Worm (Caenorhabditis elegans) whole organism, L4 larva: ENCODE results near the gene snr-6.

ENCODE experiments used
- D1046.2 ChIP-seq: fragments of 200-800 bp; sonication (Bioruptor generic); IDR thresholded peaks from 2 replicates; pipeline ENCODE4 v1.3.6; 2022; ENCODE audit warnings: missing genetic modification characterization, missing compliant biosample characterization
- F10B5.3 ChIP-seq: sonication (generic microtip); optimal IDR thresholded peaks from 2 replicates; lab custom pipeline; 2016; ENCODE audit warnings: mild to moderate bottlenecking, missing genetic modification characterization, missing compliant biosample characterization
- F37D6.2 ChIP-seq: sonication (generic microtip); optimal IDR thresholded peaks from 2 replicates; lab custom pipeline; 2016; ENCODE audit warnings: mild to moderate bottlenecking, missing genetic modification characterization, missing compliant biosample characterization
- F49E8.2 ChIP-seq: sonication (generic microtip); optimal IDR thresholded peaks from 2 replicates; lab custom pipeline; 2016; ENCODE audit warnings: missing compliant biosample characterization, mild to moderate bottlenecking, missing genetic modification characterization, borderline replicate concordance
- R02D3.7 ChIP-seq: fragments of 150-350 bp; sonication (generic microtip); optimal IDR thresholded peaks from 3 replicates; lab custom pipeline; 2014; ENCODE audit warnings: missing biosample characterization, missing genetic modification characterization
- T20F7.1 ChIP-seq: fragments of 200-800 bp; sonication (Bioruptor generic); optimal IDR thresholded peaks from 2 replicates; lab custom pipeline; 2018; ENCODE audit warnings: mild to moderate bottlenecking, missing genetic modification characterization, missing compliant biosample characterization
- aha-1 ChIP-seq: fragments of 150-350 bp; peaks from one replicate; lab custom pipeline; 2014; ENCODE audit warnings: missing biosample characterization, missing genetic modification characterization
- ama-1 ChIP-seq: fragments of 150-350 bp; optimal IDR thresholded peaks from 2 replicates; lab custom pipeline; 2014; ENCODE audit warnings: inconsistent platforms, mixed read lengths
- arid-1 ChIP-seq: fragments of 200-800 bp; sonication (Bioruptor generic); conservative IDR thresholded peaks from 2 replicates; pipeline ENCODE4 v1.3.6; 2022; ENCODE audit warnings: missing genetic modification reagents, missing genetic modification characterization, missing compliant biosample characterization
- ceh-20 ChIP-seq: fragments of 200-800 bp; sonication (Bioruptor generic); IDR thresholded peaks from 2 replicates; pipeline ENCODE4 v1.3.6; 2022; ENCODE audit warnings: missing genetic modification reagents, missing genetic modification characterization, missing compliant biosample characterization
- ceh-28 ChIP-seq: fragments of 150-350 bp; optimal IDR thresholded peaks from 2 replicates; lab custom pipeline; 2014; ENCODE audit warnings: missing biosample characterization, missing genetic modification reagents, missing genetic modification characterization
- ceh-32 ChIP-seq: sonication (generic microtip); optimal IDR thresholded peaks from 2 replicates; lab custom pipeline; 2016; ENCODE audit warnings: mild to moderate bottlenecking, missing genetic modification characterization, missing compliant biosample characterization; ENCODE audit not compliant: poor library complexity
- ces-1 ChIP-seq: fragments of 150-350 bp; sonication (generic microtip); optimal IDR thresholded peaks from 4 replicates; lab custom pipeline; 2014; ENCODE audit warnings: missing biosample characterization, missing genetic modification reagents, missing genetic modification characterization
- ctbp-1 ChIP-seq: fragments of 200-800 bp; sonication (Bioruptor generic); IDR thresholded peaks from 2 replicates; pipeline ENCODE4 v1.3.6; 2022; ENCODE audit warnings: missing genetic modification reagents, missing genetic modification characterization, missing compliant biosample characterization
- daf-16 ChIP-seq, 3 experiments: sonication (generic microtip); optimal IDR thresholded peaks; 2 replicates each; lab custom pipeline; 2016 to 2017; ENCODE audit warnings: missing genetic modification characterization in 3 of 3, missing genetic modification reagents in 3 of 3, mild to moderate bottlenecking in 2 of 3, missing compliant biosample characterization in 2 of 3, missing biosample characterization in 1 of 3, moderate library complexity in 1 of 3
- daf-8 ChIP-seq: fragments of 200-800 bp; sonication (Bioruptor generic); IDR thresholded peaks from 2 replicates; pipeline ENCODE4 v1.3.6; 2022; ENCODE audit warnings: missing genetic modification characterization, missing compliant biosample characterization
- dmd-6 ChIP-seq: fragments of 200-800 bp; sonication (Bioruptor generic); IDR thresholded peaks from 2 replicates; pipeline ENCODE4 v1.3.6; 2022; ENCODE audit warnings: missing genetic modification reagents, missing genetic modification characterization, missing compliant biosample characterization
- dmd-9 ChIP-seq: fragments of 200-800 bp; sonication (Bioruptor generic); IDR thresholded peaks from 2 replicates; pipeline ENCODE4 v1.3.6; 2022; ENCODE audit warnings: missing genetic modification reagents, missing genetic modification characterization, missing compliant biosample characterization
- dpl-1 ChIP-seq: fragments of 150-350 bp; optimal IDR thresholded peaks from 2 replicates; lab custom pipeline; 2014; ENCODE audit warnings: missing biosample characterization, missing genetic modification reagents, missing genetic modification characterization
- egl-27 ChIP-seq: sonication (generic microtip); optimal IDR thresholded peaks from 3 replicates; lab custom pipeline; 2017; ENCODE audit warnings: missing biosample characterization, missing genetic modification reagents, missing genetic modification characterization
- hif-1 ChIP-seq, 2 experiments: sonication (generic microtip); optimal IDR thresholded peaks; 2 replicates each; lab custom pipeline; 2016 to 2017; ENCODE audit warnings: missing compliant biosample characterization in 2 of 2, missing genetic modification characterization in 2 of 2, missing genetic modification reagents in 2 of 2, missing genotype in 2 of 2, mild to moderate bottlenecking in 1 of 2
- hlh-30 ChIP-seq: sonication (generic microtip); optimal IDR thresholded peaks from 2 replicates; lab custom pipeline; 2017; ENCODE audit warnings: antibody characterized with exemption, mild to moderate bottlenecking, missing genetic modification characterization, missing compliant biosample characterization; ENCODE audit not compliant: insufficient read depth
- jun-1 ChIP-seq: fragments of 150-350 bp; optimal IDR thresholded peaks from 2 replicates; lab custom pipeline; 2014; ENCODE audit warnings: missing biosample characterization, missing genetic modification reagents, missing genetic modification characterization
- lin-13 ChIP-seq: fragments of 150-350 bp; optimal IDR thresholded peaks from 2 replicates; lab custom pipeline; 2014; ENCODE audit warnings: missing biosample characterization, missing genetic modification reagents, missing genetic modification characterization
- lin-38 ChIP-seq: fragments of 200-800 bp; sonication (Bioruptor generic); IDR thresholded peaks from 2 replicates; pipeline ENCODE4 v1.3.6; 2022; ENCODE audit warnings: missing genetic modification reagents, missing genetic modification characterization, missing compliant biosample characterization
- lin-39 ChIP-seq: fragments of 150-350 bp; optimal IDR thresholded peaks from 2 replicates; lab custom pipeline; 2014; ENCODE audit warnings: missing biosample characterization, missing genetic modification reagents, missing genetic modification characterization
- lsy-2 ChIP-seq, 2 experiments: fragments of 150-350 bp in 1 of 2; sonication (generic microtip) in 1 of 2; optimal IDR thresholded peaks; 2 replicates each; lab custom pipeline; 2014 to 2017; ENCODE audit warnings: missing biosample characterization in 2 of 2, missing genetic modification characterization in 2 of 2
- madf-9 ChIP-seq: fragments of 200-800 bp; sonication (Bioruptor generic); conservative IDR thresholded peaks from 2 replicates; pipeline ENCODE4 v1.3.6; 2022; ENCODE audit warnings: missing genetic modification reagents, missing genetic modification characterization, missing compliant biosample characterization
- mdl-1 ChIP-seq, 2 experiments: fragments of 150-350 bp in 1 of 2; sonication (generic microtip) in 1 of 2; optimal IDR thresholded peaks; 2 replicates each; lab custom pipeline; 2014 to 2017; ENCODE audit warnings: missing biosample characterization in 2 of 2, missing genetic modification characterization in 2 of 2
- mdt-29 ChIP-seq: fragments of 200-800 bp; sonication (Bioruptor generic); IDR thresholded peaks from 2 replicates; pipeline ENCODE4 v1.3.6; 2022; ENCODE audit warnings: missing genetic modification reagents, missing genetic modification characterization, missing compliant biosample characterization
- mes-2 ChIP-seq: sonication (generic microtip); optimal IDR thresholded peaks from 2 replicates; lab custom pipeline; 2016; ENCODE audit warnings: missing genotype, mild to moderate bottlenecking, missing genetic modification characterization, missing compliant biosample characterization; ENCODE audit not compliant: poor library complexity, severe bottlenecking
- nhr-11 ChIP-seq: fragments of 150-350 bp; optimal IDR thresholded peaks from 2 replicates; lab custom pipeline; 2014; ENCODE audit warnings: missing biosample characterization, missing genetic modification characterization
- nhr-111 ChIP-seq: fragments of 200-800 bp; sonication (Bioruptor generic); optimal IDR thresholded peaks from 2 replicates; lab custom pipeline; 2018; ENCODE audit warnings: mild to moderate bottlenecking, missing genetic modification characterization, missing compliant biosample characterization
- nhr-28 ChIP-seq: fragments of 150-350 bp; optimal IDR thresholded peaks from 2 replicates; lab custom pipeline; 2014; ENCODE audit warnings: missing biosample characterization, missing genetic modification characterization
- nhr-42 ChIP-seq: fragments of 200-800 bp; sonication (Bioruptor generic); IDR thresholded peaks from 2 replicates; pipeline ENCODE4 v1.3.6; 2022; ENCODE audit warnings: missing genetic modification characterization, missing compliant biosample characterization
- nhr-6 ChIP-seq: fragments of 150-350 bp; optimal IDR thresholded peaks from 2 replicates; lab custom pipeline; 2014; ENCODE audit warnings: missing biosample characterization, missing genetic modification characterization
- nhr-76 ChIP-seq: fragments of 150-350 bp; optimal IDR thresholded peaks from 2 replicates; lab custom pipeline; 2014; ENCODE audit warnings: missing biosample characterization, missing genetic modification characterization
- pha-4 ChIP-seq, 2 experiments: fragments of 150-350 bp in 1 of 2; fragments of 200-800 bp in 1 of 2; sonication (Bioruptor generic) in 1 of 2; IDR thresholded peaks in 1 of 2; optimal IDR thresholded peaks in 1 of 2; 2 replicates each; pipeline versions ENCODE4 v1.3.6 to Lab custom; 2014 to 2022; ENCODE audit warnings: missing genetic modification characterization in 2 of 2, missing genetic modification reagents in 2 of 2, missing biosample characterization in 1 of 2, missing compliant biosample characterization in 1 of 2
- php-3 ChIP-seq: fragments of 200-800 bp; sonication (Bioruptor generic); IDR thresholded peaks from 2 replicates; pipeline ENCODE4 v1.3.6; 2022; ENCODE audit warnings: missing genetic modification reagents, missing genetic modification characterization, missing compliant biosample characterization
- pqm-1 ChIP-seq: sonication (generic microtip); optimal IDR thresholded peaks from 2 replicates; lab custom pipeline; 2017; ENCODE audit warnings: missing biosample characterization, missing genetic modification characterization
- rbr-2 ChIP-seq: sonication (generic microtip); optimal IDR thresholded peaks from 2 replicates; lab custom pipeline; 2016; ENCODE audit warnings: missing genotype, missing genetic modification characterization, missing compliant biosample characterization
- saeg-2 ChIP-seq: fragments of 200-800 bp; sonication (Bioruptor generic); IDR thresholded peaks from 2 replicates; pipeline ENCODE4 v1.3.6; 2022; ENCODE audit warnings: missing genetic modification reagents, missing genetic modification characterization, missing compliant biosample characterization
- sdz-12 ChIP-seq: fragments of 200-800 bp; sonication (Bioruptor generic); optimal IDR thresholded peaks from 2 replicates; lab custom pipeline; 2018; ENCODE audit warnings: mild to moderate bottlenecking, missing genetic modification characterization, missing compliant biosample characterization
- snpc-1.2 ChIP-seq: fragments of 200-800 bp; sonication (Bioruptor generic); IDR thresholded peaks from 2 replicates; pipeline ENCODE4 v1.3.6; 2022; ENCODE audit warnings: missing genetic modification reagents, missing genetic modification characterization, missing compliant biosample characterization
- unc-130 ChIP-seq: sonication (generic microtip); optimal IDR thresholded peaks from 2 replicates; lab custom pipeline; 2016; ENCODE audit warnings: missing genetic modification reagents, missing genetic modification characterization, missing compliant biosample characterization
- unc-39 ChIP-seq: sonication (generic microtip); optimal IDR thresholded peaks from 2 replicates; lab custom pipeline; 2017; ENCODE audit warnings: missing biosample characterization, missing genetic modification characterization
- zfp-2 ChIP-seq: sonication (generic microtip); optimal IDR thresholded peaks from 2 replicates; lab custom pipeline; 2016; ENCODE audit warnings: mild to moderate bottlenecking, missing genetic modification characterization, missing compliant biosample characterization
- zfp-3 ChIP-seq: fragments of 200-800 bp; sonication (Bioruptor generic); conservative IDR thresholded peaks from 2 replicates; pipeline ENCODE4 v1.3.6; 2022; ENCODE audit warnings: missing genetic modification reagents, missing genetic modification characterization, missing compliant biosample characterization
- zip-11 ChIP-seq: fragments of 200-800 bp; sonication (Bioruptor generic); IDR thresholded peaks from 2 replicates; pipeline ENCODE4 v1.3.6; 2022; ENCODE audit warnings: missing genetic modification characterization, missing compliant biosample characterization
- ztf-11 ChIP-seq: fragments of 150-350 bp; optimal IDR thresholded peaks from 2 replicates; lab custom pipeline; 2014; ENCODE audit warnings: missing biosample characterization, missing genetic modification characterization

Gene snr-6

ce11 chrIII:12453785-12454184, 24.4 kb upstream of the snr-6 start (continued):
- TF ChIP-seq daf-16 (GFP tag; optimal IDR thresholded peaks at IDR 0.05; lab: Kevin White, UChicago) (no peak), daf-16 (tag; optimal IDR thresholded peaks at IDR 0.05; lab: Kevin White, UChicago) (peak; percentile 75), mdl-1 (tag; optimal IDR thresholded peaks at IDR 0.05; lab: Kevin White, UChicago) (no peak), unc-39 (no peak), nhr-28 (tag; lab: Kevin White, UChicago) (peak; percentile 32), zip-11 (no peak), aha-1 (tag; lab: Kevin White, UChicago) (peak; percentile 89), nhr-42 (GFP tag; lab: Robert Waterston, UW) (no peak), ctbp-1 (no peak), saeg-2 (GFP tag; lab: Robert Waterston, UW) (no peak), ama-1 (no peak), rbr-2 (tag; lab: Kevin White, UChicago) (no peak), mes-2 (tag; lab: Kevin White, UChicago) (peak; percentile 19), sdz-12 (GFP tag; lab: Kevin White, UChicago) (no peak), mdt-29 (GFP tag; lab: Robert Waterston, UW) (no peak), nhr-76 (tag; lab: Kevin White, UChicago) (no peak), egl-27 (tag; lab: Kevin White, UChicago) (no peak), ceh-28 (peak; percentile 62), php-3 (GFP tag; lab: Robert Waterston, UW) (peak; percentile 44), dmd-9 (no peak), unc-130 (GFP tag; lab: Kevin White, UChicago) (no peak), ces-1 (no peak), madf-9 (GFP tag; lab: Robert Waterston, UW) (no peak), ztf-11 (tag; lab: Kevin White, UChicago) (no peak), zfp-2 (no peak), R02D3.7 (tag; lab: Kevin White, UChicago) (no peak), zfp-3 (no peak), hif-1 (tag; optimal IDR thresholded peaks at IDR 0.05; lab: Kevin White, UChicago) (no peak), nhr-111 (no peak), snpc-1.2 (GFP tag; lab: Robert Waterston, UW) (no peak), daf-8 (GFP tag; lab: Robert Waterston, UW) (no peak)
- TF ChIP-seq, all 104 proteins: peak for 10

- TF ChIP-seq mdl-1 (tag; optimal IDR thresholded peaks at IDR 0.05; lab: Kevin White, UChicago) (no peak), arid-1 (peak; percentile 42; the same call in 1 of the 2 replicates), unc-39 (no peak), D1046.2 (GFP tag; lab: Robert Waterston, UW) (no peak), F37D6.2 (tag; lab: Kevin White, UChicago) (no peak), ceh-20 (no peak), lsy-2 (tag; optimal IDR thresholded peaks at IDR 0.05; lab: Kevin White, UChicago) (peak in 1 of 2 experiments; percentile 86), nhr-6 (tag; lab: Kevin White, UChicago) (peak; percentile 63), ceh-32 (tag; lab: Kevin White, UChicago) (no peak), dmd-6 (no peak), F10B5.3 (tag; lab: Kevin White, UChicago) (no peak), hlh-30 (tag; lab: Kevin White, UChicago) (peak; percentile 54), lin-38 (GFP tag; lab: Robert Waterston, UW) (peak; percentile 77), lin-13 (GFP tag; lab: Kevin White, UChicago) (peak; percentile 40), unc-130 (GFP tag; lab: Kevin White, UChicago) (peak; percentile 86), pqm-1 (tag; lab: Kevin White, UChicago) (no peak), php-3 (GFP tag; lab: Robert Waterston, UW) (no peak), hif-1 (tag; optimal IDR thresholded peaks at IDR 0.05; lab: Kevin White, UChicago) (peak in 1 of 2 experiments; percentile 33), T20F7.1 (GFP tag; lab: Kevin White, UChicago) (no peak), jun-1 (tag; lab: Kevin White, UChicago) (no peak), pha-4 (GFP tag; IDR thresholded peaks at IDR 0.05; lab: Robert Waterston, UW) (0 out of 2 replicates have a peak, but pooled peaks have one; percentile 49), pha-4 (tag; optimal IDR thresholded peaks at IDR 0.05; lab: Kevin White, UChicago) (no peak), dpl-1 (GFP tag; lab: Kevin White, UChicago) (peak; percentile 87), lin-39 (no peak), saeg-2 (GFP tag; lab: Robert Waterston, UW) (no peak), nhr-76 (tag; lab: Kevin White, UChicago) (no peak), F49E8.2 (tag; lab: Kevin White, UChicago) (peak; percentile 31), nhr-11 (tag; lab: Kevin White, UChicago) (no peak)
These were observed 23.9 kb upstream of the snr-6 start, which contains the start of gene ani-1 for ce11 chrIII:12453315-12453714. TSS of gene ani-1 (minus strand) at chrIII:12453375.
